Worm (Caenorhabditis elegans) whole organism, L1 larva: ENCODE results near the gene F54D5.15.

ENCODE experiments used
- ceh-90 ChIP-seq: sonication (generic microtip); optimal IDR thresholded peaks from 2 replicates; lab custom pipeline; 2016; ENCODE audit warnings: missing genetic modification characterization, missing compliant biosample characterization
- efl-1 ChIP-seq, 4 experiments: fragments of 150-350 bp; optimal IDR thresholded peaks in 3 of 4; peaks in 1 of 4; 1 replicate in 1 of 4; 2 replicates in 3 of 4; lab custom pipeline; 2014; ENCODE audit warnings: missing biosample characterization in 2 of 4, missing genetic modification characterization in 2 of 4, missing genetic modification reagents in 2 of 4
- fkh-4 ChIP-seq: sonication (generic microtip); optimal IDR thresholded peaks from 2 replicates; lab custom pipeline; 2016; ENCODE audit warnings: missing compliant biosample characterization, missing genetic modification characterization, borderline replicate concordance
- fkh-8 ChIP-seq: sonication (generic microtip); optimal IDR thresholded peaks from 2 replicates; lab custom pipeline; 2016; ENCODE audit warnings: mild to moderate bottlenecking, missing genetic modification characterization, missing compliant biosample characterization
- nhr-12 ChIP-seq: sonication (generic microtip); optimal IDR thresholded peaks from 2 replicates; lab custom pipeline; 2017; ENCODE audit warnings: missing biosample characterization, missing genetic modification characterization
- nhr-19 ChIP-seq: fragments of 200-800 bp; sonication (Bioruptor generic); conservative IDR thresholded peaks from 2 replicates; pipeline ENCODE4 v1.3.6; 2022; ENCODE audit warnings: missing genetic modification characterization, missing compliant biosample characterization
- nhr-28 ChIP-seq: fragments of 150-350 bp; optimal IDR thresholded peaks from 2 replicates; lab custom pipeline; 2014; ENCODE audit warnings: missing biosample characterization, missing genetic modification characterization
- nhr-85 ChIP-seq: sonication (generic microtip); peaks from one replicate; lab custom pipeline; 2016; ENCODE audit warnings: missing genetic modification characterization, inconsistent platforms, missing compliant biosample characterization
- swsn-7 ChIP-seq: sonication (generic microtip); optimal IDR thresholded peaks from 2 replicates; lab custom pipeline; 2016; ENCODE audit warnings: missing genetic modification characterization, missing compliant biosample characterization
- unc-62 ChIP-seq: fragments of 150-350 bp; optimal IDR thresholded peaks from 2 replicates; lab custom pipeline; 2014; ENCODE audit warnings: missing biosample characterization, missing genetic modification reagents, missing genetic modification characterization
- unc-86 ChIP-seq: sonication (generic microtip); optimal IDR thresholded peaks from 2 replicates; lab custom pipeline; 2016; ENCODE audit warnings: missing genetic modification characterization, missing compliant biosample characterization

The F54D5.15 gene

ce11 chrII:11518184-11518583 lies 45.8 kb downstream of the F54D5.15 start, which contains the start of gene B0334.10:
TSS of gene B0334.10 (plus strand) at chrII:11518484.
- TF ChIP-seq fkh-8 (tag; lab: Kevin White, UChicago) (no peak), unc-62 (GFP tag; lab: Kevin White, UChicago) (no peak), ceh-90 (no peak), nhr-28 (tag; lab: Kevin White, UChicago) (no peak)

ce11 chrII:11514775-11515174 lies 49.3 kb downstream of the F54D5.15 start, which contains the start of gene srh-44:
TSS of gene srh-44 (plus strand) at chrII:11515075.
- TF ChIP-seq fkh-4 (tag; lab: Kevin White, UChicago) (no peak), nhr-12 (no peak), swsn-7 (tag; lab: Kevin White, UChicago) (no peak), ceh-90 (no peak), nhr-19 (no peak)

DNA sequence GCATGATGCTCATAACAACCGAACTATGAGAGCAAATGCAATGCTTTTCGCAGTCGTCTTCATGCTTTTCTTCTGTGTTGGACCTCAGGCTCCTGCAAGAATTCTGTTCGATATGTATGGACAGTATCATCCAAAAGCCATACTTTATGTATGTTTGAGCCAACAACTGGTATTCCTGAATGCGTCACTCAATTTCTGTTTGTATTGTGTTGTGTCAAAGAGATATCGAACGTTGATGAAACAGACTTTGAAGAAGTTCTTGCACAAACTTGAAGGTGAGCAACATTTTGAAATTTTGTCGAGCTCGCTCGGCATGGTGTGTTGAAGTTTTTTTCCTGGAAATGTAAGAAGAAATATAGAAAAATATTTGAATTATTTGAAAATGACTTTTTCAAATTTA lies 51.1 kb downstream of the F54D5.15 start:
- TF ChIP-seq efl-1 (optimal IDR thresholded peaks at IDR 0.05; lab: Kevin White, UChicago): no peak
- TF ChIP-seq efl-1 (GFP tag; optimal IDR thresholded peaks at IDR 0.05 in 1 of 2; lab: Kevin White, UChicago): peak in 1 of 2 experiments; percentile 56
- TF ChIP-seq ceh-90: no peak

ce11 chrII:11510373-11510772 lies 53.7 kb downstream of the F54D5.15 start, which contains the start of gene npr-41:
TSS of gene npr-41 (plus strand) at chrII:11510673.
- TF ChIP-seq unc-86 (tag; lab: Kevin White, UChicago) (no peak), nhr-85 (tag; lab: Kevin White, UChicago) (peak; percentile 19)
